Worm (Caenorhabditis elegans): ENCODE measurements around the gene C31H2.3.

- TF ChIP-seq unc-62 (GFP tag; optimal IDR thresholded peaks at IDR 0.05) (no peak), ztf-11 (tag; optimal IDR thresholded peaks at IDR 0.05) (no peak), mep-1 (tag; optimal IDR thresholded peaks at IDR 0.05) (no peak), blmp-1 (tag; optimal IDR thresholded peaks at IDR 0.05) (no peak)
Measured at ce11 chrX:5202923-5203322, 48.7 kb upstream of the C31H2.3 start.
